Fruit fly (Drosophila melanogaster) whole organism, embryonic: ENCODE results near the gene CG15012.

Experiments
- B-H2 ChIP-seq: fragments of 200-800 bp; sonication (Bioruptor generic); optimal IDR thresholded peaks from 2 replicates; lab custom pipeline; 2018; ENCODE audit warnings: missing biosample characterization, mild to moderate bottlenecking, missing genetic modification characterization
- Blimp-1 ChIP-seq: fragments of 200-800 bp; sonication (Bioruptor generic); optimal IDR thresholded peaks from 3 replicates; lab custom pipeline; 2018; ENCODE audit warnings: missing biosample characterization, missing genetic modification characterization, mild to moderate bottlenecking, moderate library complexity, missing genetic modification reagents
- CG12104 ChIP-seq: fragments of 200-800 bp; sonication (Bioruptor generic); optimal IDR thresholded peaks from 3 replicates; lab custom pipeline; 2016; ENCODE audit warnings: missing biosample characterization, missing genetic modification characterization
- CG12219 ChIP-seq: fragments of 200-800 bp; sonication (Bioruptor generic); optimal IDR thresholded peaks from 3 replicates; lab custom pipeline; 2018; ENCODE audit warnings: missing biosample characterization, mild to moderate bottlenecking, missing genetic modification characterization
- CG14860 ChIP-seq: fragments of 200-800 bp; sonication (Bioruptor generic); IDR thresholded peaks from 3 replicates; pipeline ENCODE4 v1.3.6; 2022; ENCODE audit warnings: missing biosample characterization, missing genetic modification characterization; ENCODE audit not compliant: partially characterized antibody
- CG15073 ChIP-seq: fragments of 200-800 bp; sonication (Bioruptor generic); optimal IDR thresholded peaks from 2 replicates; lab custom pipeline; 2016; ENCODE audit warnings: missing biosample characterization, missing genetic modification characterization
- CG15696 ChIP-seq: fragments of 200-800 bp; sonication (Bioruptor generic); optimal IDR thresholded peaks from 2 replicates; lab custom pipeline; 2019; ENCODE audit warnings: missing biosample characterization, mild to moderate bottlenecking, missing genetic modification characterization, moderate library complexity
- CG1602 ChIP-seq: fragments of 200-800 bp; sonication (Bioruptor generic); optimal IDR thresholded peaks from 3 replicates; lab custom pipeline; 2016; ENCODE audit warnings: missing biosample characterization, missing genetic modification characterization
- CG1647 ChIP-seq: fragments of 200-800 bp; sonication (Bioruptor generic); optimal IDR thresholded peaks from 3 replicates; lab custom pipeline; 2016; ENCODE audit warnings: missing biosample characterization, missing genetic modification characterization
- CG16813 ChIP-seq: fragments of 200-800 bp; sonication (Bioruptor generic); IDR thresholded peaks from 3 replicates; pipeline ENCODE4 v1.3.6; 2022; ENCODE audit warnings: missing biosample characterization, missing genetic modification characterization; ENCODE audit not compliant: partially characterized antibody
- CG17829 ChIP-seq: fragments of 200-800 bp; optimal IDR thresholded peaks from 2 replicates; lab custom pipeline; 2019; ENCODE audit warnings: missing biosample characterization, mild to moderate bottlenecking, missing genetic modification characterization, moderate library complexity
- CG2875 ChIP-seq: fragments of 200-800 bp; sonication (Bioruptor generic); optimal IDR thresholded peaks from 2 replicates; lab custom pipeline; 2017; ENCODE audit warnings: missing biosample characterization, mild to moderate bottlenecking, missing genetic modification characterization, missing genetic modification reagents
- CG30431 ChIP-seq: fragments of 200-800 bp; sonication (Bioruptor generic); optimal IDR thresholded peaks from 2 replicates; lab custom pipeline; 2017; ENCODE audit warnings: missing biosample characterization, missing genetic modification characterization
- CG32767 ChIP-seq: fragments of 200-800 bp; sonication (Bioruptor generic); IDR thresholded peaks from 2 replicates; pipeline ENCODE4 v1.3.6; 2022; ENCODE audit warnings: missing biosample characterization, missing genetic modification characterization
- CG34224 ChIP-seq: fragments of 200-800 bp; sonication (Bioruptor generic); IDR thresholded peaks from 3 replicates; pipeline ENCODE4 v1.3.6; 2022; ENCODE audit warnings: missing biosample characterization, missing genetic modification characterization; ENCODE audit not compliant: partially characterized antibody
- CG4617 ChIP-seq: fragments of 200-800 bp; sonication (Bioruptor generic); optimal IDR thresholded peaks from 3 replicates; lab custom pipeline; 2016; ENCODE audit warnings: missing biosample characterization, missing genetic modification characterization, borderline replicate concordance
- CG5180 ChIP-seq: fragments of 200-800 bp; sonication (Bioruptor generic); optimal IDR thresholded peaks from 3 replicates; lab custom pipeline; 2017; ENCODE audit warnings: missing biosample characterization, missing genetic modification characterization, mild to moderate bottlenecking, moderate library complexity, missing genetic modification reagents
- CG7839 ChIP-seq: fragments of 200-800 bp; sonication (Bioruptor generic); optimal IDR thresholded peaks from 3 replicates; lab custom pipeline; 2018; ENCODE audit warnings: missing biosample characterization, mild to moderate bottlenecking, missing genetic modification characterization, moderate library complexity
- CG8388 ChIP-seq: fragments of 200-800 bp; sonication (Bioruptor generic); optimal IDR thresholded peaks from 2 replicates; lab custom pipeline; 2019; ENCODE audit warnings: missing biosample characterization, mild to moderate bottlenecking, missing genetic modification characterization, moderate library complexity
- CG9876 ChIP-seq: fragments of 200-800 bp; sonication (Bioruptor generic); optimal IDR thresholded peaks from 2 replicates; lab custom pipeline; 2016; ENCODE audit warnings: missing biosample characterization, missing genetic modification characterization
- Ets65A ChIP-seq: fragments of 200-800 bp; sonication (Bioruptor generic); peaks from one replicate; lab custom pipeline; 2016; ENCODE audit warnings: missing biosample characterization, missing genetic modification characterization
- Gsc ChIP-seq: fragments of 200-800 bp; sonication (Bioruptor generic); IDR thresholded peaks from 2 replicates; pipeline ENCODE4 v1.3.6; 2022; ENCODE audit warnings: missing biosample characterization, missing genetic modification characterization
- MBD-R2 ChIP-seq: fragments of 200-800 bp; sonication (Bioruptor generic); IDR thresholded peaks from 2 replicates; pipeline ENCODE4 v1.3.6; 2022; ENCODE audit warnings: missing biosample characterization, missing genetic modification characterization
- MESR4 ChIP-seq: fragments of 200-800 bp; sonication (Bioruptor generic); optimal IDR thresholded peaks from 2 replicates; lab custom pipeline; 2018; ENCODE audit warnings: missing biosample characterization, mild to moderate bottlenecking, missing genetic modification characterization, moderate library complexity
- Mad ChIP-seq: fragments of 200-800 bp; sonication (Bioruptor generic); optimal IDR thresholded peaks from 2 replicates; lab custom pipeline; 2016; ENCODE audit warnings: missing biosample characterization, missing genetic modification characterization
- Med ChIP-seq: fragments of 200-800 bp; sonication (Bioruptor generic); peaks from one replicate; lab custom pipeline; 2016; ENCODE audit warnings: missing biosample characterization, missing genetic modification characterization, mild to moderate bottlenecking, inconsistent platforms, moderate library complexity
- Trl ChIP-seq, 3 experiments: fragments of >200 bp in 2 of 3; fragments of 200-800 bp in 1 of 3; sonication (Bioruptor generic) in 1 of 3; optimal IDR thresholded peaks; 2 replicates in 1 of 3; 3 replicates in 2 of 3; lab custom pipeline; 2016 to 2017; ENCODE audit warnings: missing biosample characterization in 1 of 3, missing genetic modification characterization in 1 of 3
- YL-1 ChIP-seq: fragments of 200-800 bp; sonication (Bioruptor generic); optimal IDR thresholded peaks from 3 replicates; lab custom pipeline; 2017; ENCODE audit warnings: missing biosample characterization, mild to moderate bottlenecking, missing genetic modification characterization
- bbx ChIP-seq: fragments of 200-800 bp; sonication (Bioruptor generic); IDR thresholded peaks from 2 replicates; pipeline ENCODE4 v1.3.6; 2022; ENCODE audit warnings: missing biosample characterization, missing genetic modification characterization; ENCODE audit not compliant: partially characterized antibody
- bigmax ChIP-seq: fragments of 200-800 bp; sonication (Bioruptor generic); optimal IDR thresholded peaks from 2 replicates; lab custom pipeline; 2018; ENCODE audit warnings: missing biosample characterization, mild to moderate bottlenecking, missing genetic modification characterization
- btn ChIP-seq: fragments of 200-800 bp; sonication (Bioruptor generic); optimal IDR thresholded peaks from 2 replicates; lab custom pipeline; 2016; ENCODE audit warnings: missing biosample characterization, missing genetic modification characterization
- cg ChIP-seq: fragments of 200-800 bp; sonication (Bioruptor generic); optimal IDR thresholded peaks from 3 replicates; lab custom pipeline; 2019; ENCODE audit warnings: missing biosample characterization, mild to moderate bottlenecking, missing genetic modification characterization, moderate library complexity
- chinmo ChIP-seq: fragments of 200-800 bp; sonication (Bioruptor generic); IDR thresholded peaks from 4 replicates; pipeline ENCODE4 v1.3.6; 2022; ENCODE audit warnings: missing biosample characterization, missing genetic modification characterization; ENCODE audit not compliant: partially characterized antibody
- chn ChIP-seq: fragments of 200-800 bp; sonication (Bioruptor generic); optimal IDR thresholded peaks from 2 replicates; lab custom pipeline; 2016; ENCODE audit warnings: missing biosample characterization, missing genetic modification characterization
- dpn ChIP-seq, 2 experiments: fragments of 200-800 bp; sonication (Bioruptor generic); optimal IDR thresholded peaks; 3 replicates each; lab custom pipeline; 2016; ENCODE audit warnings: missing biosample characterization in 2 of 2, missing genetic modification characterization in 2 of 2
- exex ChIP-seq: fragments of 200-800 bp; sonication (Bioruptor generic); optimal IDR thresholded peaks from 4 replicates; lab custom pipeline; 2018; ENCODE audit warnings: missing biosample characterization, mild to moderate bottlenecking, missing genetic modification characterization, moderate library complexity
- gsb ChIP-seq: fragments of 200-800 bp; sonication (Bioruptor generic); IDR thresholded peaks from 2 replicates; pipeline ENCODE4 v1.3.6; 2022; ENCODE audit warnings: missing biosample characterization, missing genetic modification characterization
- jigr1 ChIP-seq: fragments of 200-800 bp; sonication (Bioruptor generic); IDR thresholded peaks from 3 replicates; pipeline ENCODE4 v1.3.6; 2022; ENCODE audit warnings: missing biosample characterization, missing genetic modification characterization
- lmd ChIP-seq: fragments of 200-800 bp; sonication (Bioruptor generic); IDR thresholded peaks from 2 replicates; pipeline ENCODE4 v1.3.6; 2022; ENCODE audit warnings: missing biosample characterization, missing genetic modification characterization
- pita ChIP-seq: fragments of 200-800 bp; sonication (Bioruptor generic); optimal IDR thresholded peaks from 2 replicates; lab custom pipeline; 2017; ENCODE audit warnings: missing biosample characterization, mild to moderate bottlenecking, missing genetic modification characterization
- sna ChIP-seq: fragments of 200-800 bp; sonication (Bioruptor generic); IDR thresholded peaks from 2 replicates; pipeline ENCODE4 v1.3.6; 2022; ENCODE audit warnings: missing biosample characterization, missing genetic modification characterization; ENCODE audit not compliant: partially characterized antibody
- so ChIP-seq: fragments of 200-800 bp; sonication (Bioruptor generic); IDR thresholded peaks from 3 replicates; pipeline ENCODE4 v1.3.6; 2022; ENCODE audit warnings: missing biosample characterization, missing genetic modification characterization
- ttk ChIP-seq: fragments of 200-800 bp; sonication (Bioruptor generic); IDR thresholded peaks from 2 replicates; pipeline ENCODE4 v2.1.2; 2022; ENCODE audit warnings: missing biosample characterization, missing genetic modification characterization
- z ChIP-seq: fragments of 200-800 bp; sonication (Bioruptor generic); IDR thresholded peaks from 3 replicates; pipeline ENCODE4 v1.3.6; 2022; ENCODE audit warnings: missing biosample characterization, missing genetic modification characterization
- zen2 ChIP-seq: fragments of 200-800 bp; sonication (Bioruptor generic); IDR thresholded peaks from 3 replicates; pipeline ENCODE4 v1.3.6; 2022; ENCODE audit warnings: missing biosample characterization, missing genetic modification characterization; ENCODE audit not compliant: partially characterized antibody

Gene CG15012

dm6 chr3L:4254301-4254834, 37.7 kb downstream of the CG15012 start, which contains the start of the genes ago and CG1265 (continued):
- TF ChIP-seq dpn (GFP tag; optimal IDR thresholded peaks at IDR 0.05; lab: Kevin White, UChicago) (peak in 1 of 2 experiments; percentile 23), exex (tag; lab: Kevin White, UChicago) (no peak), Mad (GFP tag; lab: Kevin White, UChicago) (peak; percentile 10), CG15073 (GFP tag; lab: Kevin White, UChicago) (no peak), CG2875 (GFP tag; lab: Kevin White, UChicago) (no peak), CG15696 (tag; lab: Kevin White, UChicago) (peak; percentile 49), Ets65A (GFP tag; lab: Kevin White, UChicago) (peak; percentile 63), gsb (GFP tag; lab: Robert Waterston, UW) (no peak), CG17829 (peak; percentile 52), B-H2 (GFP tag; lab: Kevin White, UChicago) (peak; percentile 49)

dm6 chr3L:4253611-4254300, 38.3 kb downstream of the CG15012 start:
- TF ChIP-seq cg, result peak; percentile 91
- no peak for TF ChIP-seq btn (GFP tag; lab: Kevin White, UChicago)
- no peak for TF ChIP-seq chn (GFP tag; lab: Kevin White, UChicago)
- TF ChIP-seq zen2, result no peak
- TF ChIP-seq pita (GFP tag; lab: Kevin White, UChicago), result no peak
- peak; percentile 91 for TF ChIP-seq bigmax (GFP tag; lab: Kevin White, UChicago)
- TF ChIP-seq CG8388 (GFP tag; lab: Kevin White, UChicago), result no peak
- TF ChIP-seq Trl (optimal IDR thresholded peaks at IDR 0.05; lab: Kevin White, UChicago), result peak in 1 of 2 experiments; percentile 13
- TF ChIP-seq Trl (GFP tag; optimal IDR thresholded peaks at IDR 0.05; lab: Kevin White, UChicago), result no peak
- TF ChIP-seq chinmo (GFP tag; lab: Robert Waterston, UW), result peak; percentile 86; the same call in 1 of the 4 replicates
- TF ChIP-seq CG1647, result no peak
- peak; percentile 20 for TF ChIP-seq Med
- 0 out of 2 replicates have a peak, but pooled peaks have one; percentile 17 for TF ChIP-seq ttk (GFP tag; lab: Robert Waterston, UW)
- no peak for TF ChIP-seq CG9876 (GFP tag; lab: Kevin White, UChicago)
- TF ChIP-seq z (GFP tag; lab: Robert Waterston, UW), result no peak
- TF ChIP-seq CG4617 (GFP tag; lab: Kevin White, UChicago), result peak; percentile 46
- 0 out of 3 replicates have a peak, but pooled peaks have one; percentile 20 for TF ChIP-seq CG14860 (GFP tag; lab: Robert Waterston, UW)
- no peak for TF ChIP-seq CG12219
- TF ChIP-seq CG2875 (GFP tag; lab: Kevin White, UChicago), result no peak
- TF ChIP-seq YL-1, result peak; percentile 30
- peak; percentile 6 for TF ChIP-seq CG12104 (GFP tag; lab: Kevin White, UChicago)
- TF ChIP-seq MBD-R2 (GFP tag; lab: Robert Waterston, UW), result peak; percentile 26
- TF ChIP-seq jigr1 (GFP tag; lab: Robert Waterston, UW), result no peak
- TF ChIP-seq lmd (GFP tag; lab: Robert Waterston, UW), result 0 out of 2 replicates have a peak, but pooled peaks have one; percentile 12
- peak; percentile 57; the same call in 1 of the 2 replicates for TF ChIP-seq CG32767 (GFP tag; lab: Robert Waterston, UW)
- TF ChIP-seq CG34224 (GFP tag; lab: Robert Waterston, UW), result no peak
- TF ChIP-seq CG16813, result no peak; the same call in 2 of the 3 replicates
- TF ChIP-seq CG30431 (GFP tag; lab: Kevin White, UChicago), result no peak
- 0 out of 3 replicates have a peak, but pooled peaks have one; percentile 12 for TF ChIP-seq so
- TF ChIP-seq Blimp-1 (GFP tag; lab: Kevin White, UChicago), result no peak
- TF ChIP-seq CG5180 (GFP tag; lab: Kevin White, UChicago), result peak; percentile 4
- no peak for TF ChIP-seq Mad (GFP tag; lab: Kevin White, UChicago)
- TF ChIP-seq bbx (GFP tag; lab: Robert Waterston, UW), result 0 out of 2 replicates have a peak, but pooled peaks have one; percentile 14
- TF ChIP-seq MESR4, result peak; percentile 78
- TF ChIP-seq sna, result 0 out of 2 replicates have a peak, but pooled peaks have one; percentile 18
- no peak for TF ChIP-seq Gsc (GFP tag; lab: Robert Waterston, UW)
- no peak for TF ChIP-seq CG7839 (tag; lab: Kevin White, UChicago)
- TF ChIP-seq CG1602 (GFP tag; lab: Kevin White, UChicago), result no peak
